Fruit fly (Drosophila melanogaster): ENCODE data around the gene CG14322.

- TF ChIP-seq Jra (GFP tag; optimal IDR thresholded peaks at IDR 0.05) (peak; percentile 75), usp (GFP tag; optimal IDR thresholded peaks at IDR 0.05) (no peak), dsf (GFP tag; optimal IDR thresholded peaks at IDR 0.05; ENCODE audit: borderline replicate concordance) (no peak), dl (GFP tag; optimal IDR thresholded peaks at IDR 0.05; ENCODE audit: insufficient read depth in 1 of 2, partially characterized antibody in 2 of 2) (peak; percentile 14 to 67), ey (GFP tag; optimal IDR thresholded peaks at IDR 0.05) (peak; percentile 93)
Observed at dm6 chr3R:17700488-17701130, 53.1 kb downstream of the CG14322 start.
